Fruit fly (Drosophila melanogaster) whole organism, wandering third instar larva: ENCODE measurements around the gene CG18810.

ENCODE experiments used
- Abd-B ChIP-seq: fragments of >200 bp; optimal IDR thresholded peaks from 2 replicates; lab custom pipeline; 2017; ENCODE audit warnings: missing biosample characterization, missing genetic modification characterization
- CG9705 ChIP-seq: fragments of 200-800 bp; sonication (Bioruptor generic); optimal IDR thresholded peaks from 2 replicates; lab custom pipeline; 2018; ENCODE audit warnings: missing biosample characterization, mild to moderate bottlenecking, missing genetic modification characterization
- CrebA ChIP-seq: fragments of 200-800 bp; sonication (Bioruptor generic); optimal IDR thresholded peaks from 2 replicates; lab custom pipeline; 2016; ENCODE audit warnings: missing biosample characterization, mild to moderate bottlenecking, missing genetic modification characterization, borderline replicate concordance
- Dif ChIP-seq: fragments of 200-275, 200-300 bp; sonication (Bioruptor generic); optimal IDR thresholded peaks from 2 replicates; lab custom pipeline; 2018; ENCODE audit warnings: missing biosample characterization, missing genetic modification characterization; ENCODE audit not compliant: partially characterized antibody
- HLH106 ChIP-seq: fragments of 200-800 bp; optimal IDR thresholded peaks from 3 replicates; lab custom pipeline; 2019; ENCODE audit warnings: missing biosample characterization, mild to moderate bottlenecking, missing genetic modification characterization, moderate library complexity
- Hnf4 ChIP-seq: fragments of 200-800 bp; sonication (Bioruptor generic); optimal IDR thresholded peaks from 2 replicates; lab custom pipeline; 2016; ENCODE audit warnings: missing biosample characterization, mild to moderate bottlenecking, missing genetic modification characterization
- Hr78 ChIP-seq: fragments of >200 bp; optimal IDR thresholded peaks from 2 replicates; lab custom pipeline; 2017; ENCODE audit warnings: missing biosample characterization, missing genetic modification characterization
- Hr83 ChIP-seq: fragments of 200-300 bp; sonication (Bioruptor generic); optimal IDR thresholded peaks from 2 replicates; lab custom pipeline; 2016; ENCODE audit warnings: missing biosample characterization, mild to moderate bottlenecking, missing genetic modification characterization, moderate library complexity; ENCODE audit not compliant: poor library complexity, severe bottlenecking
- Jra ChIP-seq: sonication (Bioruptor generic); optimal IDR thresholded peaks from 2 replicates; lab custom pipeline; 2016; ENCODE audit warnings: missing biosample characterization, missing genetic modification characterization
- Mio ChIP-seq: sonication (Bioruptor generic); optimal IDR thresholded peaks from 2 replicates; lab custom pipeline; 2016; ENCODE audit warnings: missing biosample characterization, missing genetic modification characterization
- Myc ChIP-seq: fragments of >200 bp; optimal IDR thresholded peaks from 2 replicates; lab custom pipeline; 2017
- N ChIP-seq: fragments of >200 bp; optimal IDR thresholded peaks from 2 replicates; lab custom pipeline; 2018; ENCODE audit warnings: missing biosample characterization, missing external identifiers, missing genetic modification characterization
- OdsH ChIP-seq: fragments of 200-800 bp; sonication (Bioruptor generic); optimal IDR thresholded peaks from 2 replicates; lab custom pipeline; 2016; ENCODE audit warnings: missing biosample characterization, mild to moderate bottlenecking, missing genetic modification characterization
- Rel ChIP-seq, 2 experiments: fragments of 200-800 bp; sonication (Bioruptor generic) in 1 of 2; optimal IDR thresholded peaks; 2 replicates in 1 of 2; 3 replicates in 1 of 2; lab custom pipeline; 2016 to 2019; ENCODE audit warnings: mild to moderate bottlenecking in 2 of 2, missing biosample characterization in 2 of 2, missing genetic modification characterization in 2 of 2, moderate library complexity in 1 of 2
- Sp1 ChIP-seq: fragments of 200-800 bp; sonication (Bioruptor generic); optimal IDR thresholded peaks from 3 replicates; lab custom pipeline; 2019; ENCODE audit warnings: missing biosample characterization, mild to moderate bottlenecking, missing genetic modification characterization, moderate library complexity
- Vsx2 ChIP-seq: fragments of 200-300, 225-300 bp; sonication (Bioruptor generic); optimal IDR thresholded peaks from 2 replicates; lab custom pipeline; 2018; ENCODE audit warnings: missing biosample characterization, missing genetic modification characterization; ENCODE audit not compliant: partially characterized antibody
- br ChIP-seq: fragments of 200-800 bp; sonication (Bioruptor generic); optimal IDR thresholded peaks from 2 replicates; lab custom pipeline; 2016; ENCODE audit warnings: missing biosample characterization, missing genetic modification characterization
- brk ChIP-seq: fragments of 200-800 bp; sonication (Bioruptor generic); optimal IDR thresholded peaks from 2 replicates; lab custom pipeline; 2016; ENCODE audit warnings: missing biosample characterization, mild to moderate bottlenecking, missing genetic modification characterization
- dl ChIP-seq, 2 experiments: fragments of 175-275, 200-275 bp in 1 of 2; fragments of 200-275 bp in 1 of 2; sonication (Bioruptor generic); optimal IDR thresholded peaks; lab custom pipeline; 2018; ENCODE audit warnings: mild to moderate bottlenecking in 2 of 2, missing biosample characterization in 2 of 2, missing genetic modification characterization in 2 of 2, moderate library complexity in 2 of 2; ENCODE audit not compliant: partially characterized antibody in 2 of 2, insufficient read depth in 1 of 2
- dmrt93B ChIP-seq: fragments of 200-800 bp; sonication (Bioruptor generic); optimal IDR thresholded peaks from 2 replicates; lab custom pipeline; 2018; ENCODE audit warnings: missing biosample characterization, mild to moderate bottlenecking, missing genetic modification characterization
- dsf ChIP-seq: sonication (Bioruptor generic); optimal IDR thresholded peaks from 2 replicates; lab custom pipeline; 2016; ENCODE audit warnings: missing biosample characterization, missing genetic modification characterization, borderline replicate concordance
- foxo ChIP-seq, 2 experiments: fragments of 200-800 bp; sonication (Bioruptor generic); optimal IDR thresholded peaks; 2 replicates in 1 of 2; 3 replicates in 1 of 2; lab custom pipeline; 2016 to 2017; ENCODE audit warnings: missing biosample characterization in 2 of 2, missing genetic modification characterization in 2 of 2
- fru ChIP-seq: fragments of 200-800 bp; sonication (Bioruptor generic); optimal IDR thresholded peaks from 3 replicates; lab custom pipeline; 2016; ENCODE audit warnings: missing biosample characterization, mild to moderate bottlenecking, missing genetic modification characterization
- jim ChIP-seq: fragments of 175-275, 200-325 bp; sonication (Bioruptor generic); optimal IDR thresholded peaks from 2 replicates; lab custom pipeline; 2016; ENCODE audit warnings: missing biosample characterization, mild to moderate bottlenecking, missing genetic modification characterization
- lola ChIP-seq: fragments of >200 bp; optimal IDR thresholded peaks from 2 replicates; lab custom pipeline; 2017; ENCODE audit warnings: missing biosample characterization, missing genetic modification characterization
- psq ChIP-seq: fragments of 200-800 bp; sonication (Bioruptor generic); optimal IDR thresholded peaks from 3 replicates; lab custom pipeline; 2017; ENCODE audit warnings: missing biosample characterization, mild to moderate bottlenecking, missing genetic modification characterization, moderate library complexity
- rgr ChIP-seq: fragments of 200-800 bp; sonication (Bioruptor generic); optimal IDR thresholded peaks from 3 replicates; lab custom pipeline; 2016; ENCODE audit warnings: missing biosample characterization, mild to moderate bottlenecking, missing genetic modification characterization
- sage ChIP-seq: fragments of 200-800 bp; sonication (Bioruptor generic); optimal IDR thresholded peaks from 2 replicates; lab custom pipeline; 2016; ENCODE audit warnings: missing biosample characterization, mild to moderate bottlenecking, missing genetic modification characterization
- sv ChIP-seq: fragments of 200-800 bp; sonication (Bioruptor generic); optimal IDR thresholded peaks from 3 replicates; lab custom pipeline; 2016; ENCODE audit warnings: missing biosample characterization, missing genetic modification characterization
- usp ChIP-seq: fragments of >200 bp; optimal IDR thresholded peaks from 2 replicates; lab custom pipeline; 2017; ENCODE audit warnings: missing biosample characterization, missing genetic modification characterization
- woc ChIP-seq: sonication (Bioruptor generic); optimal IDR thresholded peaks from 2 replicates; lab custom pipeline; 2016; ENCODE audit warnings: missing biosample characterization, mild to moderate bottlenecking, missing genetic modification characterization

CG18810 gene

dm6 chr2L:20648612-20649011, at the start of gene CG18810:
TSS of gene CG18810 (plus strand) at chr2L:20648912.
- TF ChIP-seq sage (no peak), HLH106 (tag; lab: Kevin White, UChicago) (no peak), Vsx2 (no peak), fru (GFP tag; lab: Kevin White, UChicago) (no peak)

dm6 chr2L:20601282-20601681, 47.4 kb upstream of the CG18810 start:
- TF ChIP-seq Dif (GFP tag; lab: Kevin White, UChicago) (no peak), br (no peak), Abd-B (GFP tag; lab: Kevin White, UChicago) (no peak), dmrt93B (GFP tag; lab: Kevin White, UChicago) (no peak), foxo (GFP tag; optimal IDR thresholded peaks at IDR 0.05; lab: Kevin White, UChicago) (no peak), Myc (lab: Kevin White, UChicago) (no peak)

dm6 chr2L:20604096-20604495, 44.6 kb upstream of the CG18810 start, which contains the start of gene CG31677:
TSS of gene CG31677 (minus strand) at chr2L:20604196.
- TF ChIP-seq lola (no peak), Hnf4 (GFP tag; lab: Kevin White, UChicago) (no peak), Abd-B (GFP tag; lab: Kevin White, UChicago) (no peak), woc (GFP tag; lab: Kevin White, UChicago) (no peak), usp (GFP tag; lab: Kevin White, UChicago) (no peak), N (GFP tag; lab: Kevin White, UChicago) (no peak), Vsx2 (no peak), foxo (GFP tag; optimal IDR thresholded peaks at IDR 0.05; lab: Kevin White, UChicago) (no peak), HLH106 (tag; lab: Kevin White, UChicago) (no peak), sv (no peak), Rel (GFP tag; optimal IDR thresholded peaks at IDR 0.05; lab: Kevin White, UChicago) (no peak), Rel (tag; optimal IDR thresholded peaks at IDR 0.05; lab: Kevin White, UChicago) (no peak), jim (no peak)

- TF ChIP-seq psq (GFP tag; lab: Kevin White, UChicago): no peak
- TF ChIP-seq sage: no peak
- TF ChIP-seq CrebA (GFP tag; lab: Kevin White, UChicago): no peak
Measured at dm6 chr2L:20614222-20614621, 34.5 kb upstream of the CG18810 start, which contains the start of gene CG15475. TSS of gene CG15475 (plus strand) at chr2L:20614522.

dm6 chr2L:20634215-20634614, 14.5 kb upstream of the CG18810 start, which contains the start of gene CG17472:
TSS of gene CG17472 (plus strand) at chr2L:20634515.
- no peak for TF ChIP-seq brk (GFP tag; lab: Kevin White, UChicago)
- TF ChIP-seq rgr (GFP tag; lab: Kevin White, UChicago): no peak
- TF ChIP-seq CG9705 (GFP tag; lab: Kevin White, UChicago): no peak
- TF ChIP-seq OdsH (GFP tag; lab: Kevin White, UChicago): no peak
- TF ChIP-seq dsf (GFP tag; lab: Kevin White, UChicago): no peak
- no peak for TF ChIP-seq fru (GFP tag; lab: Kevin White, UChicago)
- no peak for TF ChIP-seq dmrt93B (GFP tag; lab: Kevin White, UChicago)
- TF ChIP-seq foxo (GFP tag; optimal IDR thresholded peaks at IDR 0.05; lab: Kevin White, UChicago): no peak
- TF ChIP-seq HLH106 (tag; lab: Kevin White, UChicago): no peak
- no peak for TF ChIP-seq Sp1
- TF ChIP-seq Rel (GFP tag; optimal IDR thresholded peaks at IDR 0.05; lab: Kevin White, UChicago): no peak
- TF ChIP-seq Rel (tag; optimal IDR thresholded peaks at IDR 0.05; lab: Kevin White, UChicago): no peak
- no peak for TF ChIP-seq Hr83 (GFP tag; lab: Kevin White, UChicago)
- TF ChIP-seq Mio (GFP tag; lab: Kevin White, UChicago): no peak
- TF ChIP-seq Myc (lab: Kevin White, UChicago): no peak
- TF ChIP-seq Jra (GFP tag; lab: Kevin White, UChicago): no peak
- no peak for TF ChIP-seq Abd-B (GFP tag; lab: Kevin White, UChicago)
- no peak for TF ChIP-seq dl (GFP tag; optimal IDR thresholded peaks at IDR 0.05; lab: Kevin White, UChicago; ENCODE audit: insufficient read depth in 1 of 2, partially characterized antibody in 2 of 2)
- no peak for TF ChIP-seq Hr78 (GFP tag; lab: Kevin White, UChicago)
- TF ChIP-seq sage: no peak
- no peak for TF ChIP-seq Dif (GFP tag; lab: Kevin White, UChicago)
